Worm (Caenorhabditis elegans) whole organism, L3 larva: ENCODE measurements around the gene ints-13.

Experiments
- aly-2 ChIP-seq: fragments of 150-350 bp; optimal IDR thresholded peaks from 2 replicates; lab custom pipeline; 2014; ENCODE audit warnings: missing biosample characterization, missing genetic modification characterization
- ama-1 ChIP-seq: fragments of 150-350 bp; optimal IDR thresholded peaks from 2 replicates; lab custom pipeline; 2018
- egl-27 ChIP-seq: sonication (generic microtip); optimal IDR thresholded peaks from 4 replicates; lab custom pipeline; 2017; ENCODE audit warnings: missing biosample characterization, missing genetic modification reagents, missing genetic modification characterization
- elt-3 ChIP-seq, 3 experiments: fragments of 150-350 bp in 1 of 3; sonication (generic microtip) in 2 of 3; optimal IDR thresholded peaks; 2 replicates in 2 of 3; 4 replicates in 1 of 3; lab custom pipeline; 2014 to 2017; ENCODE audit warnings: missing biosample characterization in 3 of 3, missing genetic modification characterization in 3 of 3
- eor-1 ChIP-seq, 2 experiments: fragments of 150-350 bp; optimal IDR thresholded peaks; 2 replicates each; lab custom pipeline; 2014 to 2018; ENCODE audit warnings: missing biosample characterization in 2 of 2, missing genetic modification characterization in 2 of 2
- fkh-10 ChIP-seq: sonication (generic microtip); optimal IDR thresholded peaks from 2 replicates; lab custom pipeline; 2017; ENCODE audit warnings: missing biosample characterization, missing genetic modification reagents, missing genetic modification characterization
- pqm-1 ChIP-seq: fragments of 150-350 bp; optimal IDR thresholded peaks from 2 replicates; lab custom pipeline; 2017; ENCODE audit warnings: missing biosample characterization, missing genetic modification characterization, inconsistent platforms
- unc-39 ChIP-seq: sonication (generic microtip); optimal IDR thresholded peaks from 4 replicates; lab custom pipeline; 2017; ENCODE audit warnings: missing biosample characterization, missing genetic modification characterization
- unc-62 ChIP-seq: fragments of 150-350 bp; sonication (generic microtip); optimal IDR thresholded peaks from 4 replicates; lab custom pipeline; 2014; ENCODE audit warnings: missing biosample characterization, missing genetic modification reagents, missing genetic modification characterization
- zag-1 ChIP-seq: fragments of 150-350 bp; optimal IDR thresholded peaks from 2 replicates; lab custom pipeline; 2014; ENCODE audit warnings: missing biosample characterization, missing genetic modification characterization

DNA sequence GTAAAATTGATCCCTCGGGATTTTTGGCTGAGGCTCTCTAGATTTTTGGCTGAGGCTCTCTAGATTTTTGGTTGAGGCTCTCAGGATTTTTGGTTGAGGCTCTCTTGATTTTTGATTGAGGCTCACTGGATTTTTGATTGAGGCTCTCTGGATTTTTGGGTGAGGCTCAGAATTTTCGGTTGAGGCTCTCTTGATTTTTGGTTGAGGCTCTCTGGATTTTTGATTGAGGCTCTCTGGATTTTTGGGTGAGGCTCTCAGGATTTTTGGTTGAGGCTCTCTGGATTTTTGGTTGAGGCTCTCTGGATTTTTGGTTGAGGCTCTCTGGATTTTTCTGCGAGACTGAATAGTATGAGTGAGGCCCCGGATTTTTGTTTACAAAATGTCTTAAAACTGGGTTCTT is 1.1 kb downstream of the ints-13 start:
- TF ChIP-seq egl-27 (no peak), aly-2 (tag; lab: Kevin White, UChicago) (no peak), unc-39 (tag; lab: Kevin White, UChicago) (no peak), zag-1 (tag; lab: Kevin White, UChicago) (no peak), pqm-1 (tag; lab: Kevin White, UChicago) (no peak), fkh-10 (GFP tag; lab: Kevin White, UChicago) (no peak), elt-3 (tag; optimal IDR thresholded peaks at IDR 0.05; lab: Kevin White, UChicago) (no peak), eor-1 (tag; optimal IDR thresholded peaks at IDR 0.05; lab: Kevin White, UChicago) (no peak), ama-1 (no peak), unc-62 (no peak)
